Worm (Caenorhabditis elegans): ENCODE data around the gene lron-4.

Gene lron-4

ce11 chrII:8062334-8062791 is 49.6 kb downstream of the lron-4 start, which contains the start of gene ufd-2 (continued):
- TF ChIP-seq T20F7.1 (GFP tag; optimal IDR thresholded peaks at IDR 0.05) (peak; percentile 80), aha-1 (tag) (peak; percentile 2), lin-13 (GFP tag; optimal IDR thresholded peaks at IDR 0.05) (peak; percentile 80), mes-2 (tag; optimal IDR thresholded peaks at IDR 0.05; ENCODE audit: poor library complexity, severe bottlenecking) (peak; percentile 94), ztf-7 (tag; optimal IDR thresholded peaks at IDR 0.05) (no peak)

ce11 chrII:8059532-8059931 is 52.4 kb downstream of the lron-4 start:
- TF ChIP-seq egl-27 (tag; optimal IDR thresholded peaks at IDR 0.05) (no peak), nhr-11 (tag; optimal IDR thresholded peaks at IDR 0.05) (peak; percentile 9), dmd-6 (GFP tag; IDR thresholded peaks at IDR 0.05) (no peak)
